Worm (Caenorhabditis elegans) whole organism, L1 larva: ENCODE measurements around the gene Y105C5A.1.
"Not testable (repeated sequence)": the region's sequence is repeated elsewhere in the genome, so short reads cannot be mapped to it uniquely, and the experiment has no call there.

Experiments
- C34B4.2 ChIP-seq: sonication (generic microtip); optimal IDR thresholded peaks from 2 replicates; lab custom pipeline; 2017; ENCODE audit warnings: mild to moderate bottlenecking, missing genetic modification characterization, missing compliant biosample characterization
- Y116A8C.19 ChIP-seq: sonication (generic microtip); optimal IDR thresholded peaks from 2 replicates; lab custom pipeline; 2016; ENCODE audit warnings: missing compliant biosample characterization, missing genetic modification characterization, borderline replicate concordance
- alr-1 ChIP-seq: fragments of 200-800 bp; sonication (Bioruptor generic); optimal IDR thresholded peaks from 2 replicates; lab custom pipeline; 2018; ENCODE audit warnings: borderline replicate concordance, mild to moderate bottlenecking, missing genetic modification characterization, missing compliant biosample characterization
- blmp-1 ChIP-seq: fragments of 150-350 bp; optimal IDR thresholded peaks from 2 replicates; lab custom pipeline; 2014; ENCODE audit warnings: missing biosample characterization, missing genetic modification characterization
- ceh-63 ChIP-seq: fragments of 200-800 bp; sonication (Bioruptor generic); optimal IDR thresholded peaks from 2 replicates; lab custom pipeline; 2018; ENCODE audit warnings: mild to moderate bottlenecking, missing genetic modification characterization, missing compliant biosample characterization
- ceh-88 ChIP-seq: fragments of 200-800 bp; sonication (Bioruptor generic); IDR thresholded peaks from 2 replicates; pipeline ENCODE4 v1.3.6; 2022; ENCODE audit warnings: missing genetic modification characterization, missing compliant biosample characterization
- dpl-1 ChIP-seq, 3 experiments: fragments of 150-350 bp in 2 of 3; sonication (generic microtip) in 1 of 3; optimal IDR thresholded peaks; 2 replicates each; lab custom pipeline; 2014 to 2017; ENCODE audit warnings: missing biosample characterization in 3 of 3, missing genetic modification characterization in 3 of 3, missing genetic modification reagents in 3 of 3
- efl-1 ChIP-seq, 4 experiments: fragments of 150-350 bp; optimal IDR thresholded peaks in 3 of 4; peaks in 1 of 4; 1 replicate in 1 of 4; 2 replicates in 3 of 4; lab custom pipeline; 2014; ENCODE audit warnings: missing biosample characterization in 2 of 4, missing genetic modification characterization in 2 of 4, missing genetic modification reagents in 2 of 4
- egl-27 ChIP-seq, 2 experiments: fragments of 150-350 bp in 1 of 2; sonication (generic microtip); optimal IDR thresholded peaks; 3 replicates each; lab custom pipeline; 2017 to 2018; ENCODE audit warnings: missing biosample characterization in 2 of 2, missing genetic modification characterization in 2 of 2, missing genetic modification reagents in 2 of 2
- elt-2 ChIP-seq: sonication (generic microtip); optimal IDR thresholded peaks from 2 replicates; lab custom pipeline; 2016; ENCODE audit warnings: missing genetic modification characterization, mild to moderate bottlenecking, inconsistent platforms, missing compliant biosample characterization, missing genetic modification reagents
- ets-5 ChIP-seq: fragments of 200-800 bp; sonication (Bioruptor generic); IDR thresholded peaks from 2 replicates; pipeline ENCODE4 v1.3.6; 2022; ENCODE audit warnings: missing genetic modification characterization, missing compliant biosample characterization
- fkh-4 ChIP-seq: sonication (generic microtip); optimal IDR thresholded peaks from 2 replicates; lab custom pipeline; 2016; ENCODE audit warnings: missing compliant biosample characterization, missing genetic modification characterization, borderline replicate concordance
- fkh-8 ChIP-seq: sonication (generic microtip); optimal IDR thresholded peaks from 2 replicates; lab custom pipeline; 2016; ENCODE audit warnings: mild to moderate bottlenecking, missing genetic modification characterization, missing compliant biosample characterization
- fos-1 ChIP-seq: fragments of 150-350 bp; optimal IDR thresholded peaks from 2 replicates; lab custom pipeline; 2014; ENCODE audit warnings: missing biosample characterization, missing genetic modification characterization
- grh-1 ChIP-seq: fragments of 200-800 bp; sonication (Bioruptor generic); IDR thresholded peaks from 2 replicates; pipeline ENCODE4 v1.3.6; 2022; ENCODE audit warnings: missing genetic modification reagents, missing genetic modification characterization, missing compliant biosample characterization
- hpl-2 ChIP-seq: fragments of 150-350 bp; optimal IDR thresholded peaks from 2 replicates; lab custom pipeline; 2014; ENCODE audit warnings: missing biosample characterization, missing genetic modification reagents, missing genetic modification characterization
- irx-1 ChIP-seq: sonication (generic microtip); optimal IDR thresholded peaks from 2 replicates; lab custom pipeline; 2016; ENCODE audit warnings: missing genetic modification characterization, missing compliant biosample characterization
- jun-1 ChIP-seq: fragments of 150-350 bp; optimal IDR thresholded peaks from 2 replicates; lab custom pipeline; 2014; ENCODE audit warnings: missing biosample characterization, missing genetic modification reagents, missing genetic modification characterization
- lin-39 ChIP-seq: fragments of 150-350 bp; optimal IDR thresholded peaks from 2 replicates; lab custom pipeline; 2014; ENCODE audit warnings: missing biosample characterization, missing genetic modification reagents, missing genetic modification characterization
- mab-9 ChIP-seq: fragments of 200-800 bp; sonication (Bioruptor generic); IDR thresholded peaks from 2 replicates; pipeline ENCODE4 v1.3.6; 2022; ENCODE audit warnings: missing genetic modification reagents, missing genetic modification characterization, missing compliant biosample characterization
- mef-2 ChIP-seq: fragments of 150-350 bp; optimal IDR thresholded peaks from 2 replicates; lab custom pipeline; 2014; ENCODE audit warnings: missing biosample characterization, missing genetic modification characterization
- nhr-237 ChIP-seq: fragments of 150-350 bp; optimal IDR thresholded peaks from 2 replicates; lab custom pipeline; 2014; ENCODE audit warnings: missing biosample characterization, missing genetic modification characterization
- nhr-77 ChIP-seq: fragments of 150-350 bp; optimal IDR thresholded peaks from 2 replicates; lab custom pipeline; 2014; ENCODE audit warnings: missing biosample characterization, missing genetic modification characterization
- nhr-84 ChIP-seq: sonication (generic microtip); optimal IDR thresholded peaks from 2 replicates; lab custom pipeline; 2017; ENCODE audit warnings: missing biosample characterization, missing genetic modification characterization
- pax-3 ChIP-seq: fragments of 200-800 bp; sonication (Bioruptor generic); optimal IDR thresholded peaks from 2 replicates; lab custom pipeline; 2018; ENCODE audit warnings: mild to moderate bottlenecking, missing genetic modification characterization, moderate library complexity, missing compliant biosample characterization
- pqm-1 ChIP-seq: sonication (generic microtip); optimal IDR thresholded peaks from 3 replicates; lab custom pipeline; 2017; ENCODE audit warnings: missing biosample characterization, missing genetic modification characterization
- sox-4 ChIP-seq: sonication (generic microtip); optimal IDR thresholded peaks from 2 replicates; lab custom pipeline; 2016; ENCODE audit warnings: missing genetic modification characterization, missing compliant biosample characterization
- swsn-7 ChIP-seq: sonication (generic microtip); optimal IDR thresholded peaks from 2 replicates; lab custom pipeline; 2016; ENCODE audit warnings: missing genetic modification characterization, missing compliant biosample characterization
- tlp-1 ChIP-seq: fragments of 150-350 bp; optimal IDR thresholded peaks from 2 replicates; lab custom pipeline; 2014; ENCODE audit warnings: missing biosample characterization, missing genetic modification characterization
- xbp-1 ChIP-seq: sonication (generic microtip); optimal IDR thresholded peaks from 2 replicates; lab custom pipeline; 2016; ENCODE audit warnings: missing genetic modification characterization, missing compliant biosample characterization
- zip-4 ChIP-seq: fragments of 200-800 bp; sonication (Bioruptor generic); optimal IDR thresholded peaks from 2 replicates; lab custom pipeline; 2018; ENCODE audit warnings: mild to moderate bottlenecking, missing genetic modification characterization, moderate library complexity, missing compliant biosample characterization
- ztf-11 ChIP-seq, 2 experiments: sonication (generic microtip); optimal IDR thresholded peaks; 2 replicates each; lab custom pipeline; 2016 to 2017; ENCODE audit warnings: missing genetic modification characterization in 2 of 2, missing biosample characterization in 1 of 2, missing compliant biosample characterization in 1 of 2

Gene Y105C5A.1

DNA sequence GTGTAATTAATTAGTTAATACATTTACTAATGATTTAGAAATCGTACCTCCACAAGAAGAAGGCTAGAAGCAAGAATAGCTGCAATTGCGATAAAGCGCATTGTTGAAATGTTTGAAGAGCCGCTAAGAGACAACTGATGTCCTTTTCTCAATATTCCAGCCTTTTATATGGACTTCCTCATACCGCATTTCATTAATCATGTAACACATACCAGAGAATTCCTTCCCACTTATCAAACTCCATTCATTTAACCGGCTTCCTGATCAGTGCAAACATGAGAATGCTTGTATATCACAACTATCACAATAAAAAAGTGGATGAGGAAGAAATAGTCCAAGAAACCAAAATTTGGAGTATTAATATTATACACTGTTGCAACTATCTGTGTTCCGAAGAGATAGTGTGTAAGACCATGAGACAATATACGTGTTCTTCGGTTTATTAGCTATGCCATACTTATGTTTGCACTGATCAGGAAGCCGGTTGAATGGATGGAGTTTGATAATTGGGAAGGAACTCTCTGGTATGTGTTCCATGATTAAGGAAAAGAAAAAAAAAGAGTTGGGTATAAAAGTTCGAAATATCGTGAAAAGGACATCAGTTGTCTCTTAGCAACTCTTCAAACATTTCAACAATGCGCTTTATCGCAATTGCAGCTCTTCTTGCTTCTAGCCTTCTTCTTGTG lies 30.9 kb upstream of the Y105C5A.1 start, which contains the start of the genes pqn-78 and pqn-79:
TSS of gene pqn-78 (minus strand) at position 101 of the 686 bp plus-strand sequence.
TSS of gene pqn-79 (plus strand) at position 636 of the 686 bp plus-strand sequence.
- TF ChIP-seq mab-9; xbp-1 (tag; lab: Kevin White, UChicago); pqm-1 (tag; lab: Kevin White, UChicago): not testable (repeated sequence)

ce11 chrIV:15593078-15593477 lies 28.9 kb upstream of the Y105C5A.1 start:
- TF ChIP-seq zip-4 (GFP tag; lab: Kevin White, UChicago): no peak
- TF ChIP-seq elt-2 (tag; lab: Kevin White, UChicago): peak; percentile 2

ce11 chrIV:15591975-15592374 lies 27.7 kb upstream of the Y105C5A.1 start:
- no peak for TF ChIP-seq grh-1 (GFP tag; lab: Robert Waterston, UW)
- TF ChIP-seq xbp-1 (tag; lab: Kevin White, UChicago): no peak
- TF ChIP-seq nhr-77 (tag; lab: Kevin White, UChicago): no peak
- no peak for TF ChIP-seq sox-4 (tag; lab: Kevin White, UChicago)
- TF ChIP-seq nhr-84 (tag; lab: Kevin White, UChicago): no peak
- TF ChIP-seq pqm-1 (tag; lab: Kevin White, UChicago): no peak
- no peak for TF ChIP-seq irx-1 (tag; lab: Kevin White, UChicago)
- no peak for TF ChIP-seq swsn-7 (tag; lab: Kevin White, UChicago)
- TF ChIP-seq dpl-1 (GFP tag; optimal IDR thresholded peaks at IDR 0.05; lab: Kevin White, UChicago): no peak
- TF ChIP-seq C34B4.2 (tag; lab: Kevin White, UChicago): no peak

DNA sequence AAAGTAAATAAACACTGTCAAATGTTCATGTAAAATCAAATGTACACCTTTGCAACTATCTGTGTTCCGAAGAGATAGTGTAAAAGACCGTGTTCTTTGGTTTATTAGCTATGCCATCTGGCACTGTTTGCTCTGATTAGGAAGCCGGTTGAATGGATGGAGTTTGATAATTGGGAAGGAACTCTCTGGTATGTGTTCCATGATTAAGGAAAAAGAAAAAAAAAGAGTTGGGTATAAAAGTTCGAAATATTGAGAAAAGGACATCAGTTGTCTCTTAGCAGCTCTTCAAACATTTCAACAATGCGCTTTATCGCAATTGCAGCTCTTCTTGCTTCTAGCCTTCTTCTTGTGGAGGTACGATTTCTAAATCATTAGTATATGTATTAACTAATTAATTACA lies 26.2 kb upstream of the Y105C5A.1 start, which contains the start of gene abu-5:
TSS of gene abu-5 (plus strand) at position 301 of the 400 bp plus-strand sequence.
- TF ChIP-seq hpl-2 (GFP tag; lab: Kevin White, UChicago); ceh-88; C34B4.2 (tag; lab: Kevin White, UChicago): not testable (repeated sequence)
- TF ChIP-seq, all 84 proteins: peak for 0; not testable (repeated sequence) for 84

DNA sequence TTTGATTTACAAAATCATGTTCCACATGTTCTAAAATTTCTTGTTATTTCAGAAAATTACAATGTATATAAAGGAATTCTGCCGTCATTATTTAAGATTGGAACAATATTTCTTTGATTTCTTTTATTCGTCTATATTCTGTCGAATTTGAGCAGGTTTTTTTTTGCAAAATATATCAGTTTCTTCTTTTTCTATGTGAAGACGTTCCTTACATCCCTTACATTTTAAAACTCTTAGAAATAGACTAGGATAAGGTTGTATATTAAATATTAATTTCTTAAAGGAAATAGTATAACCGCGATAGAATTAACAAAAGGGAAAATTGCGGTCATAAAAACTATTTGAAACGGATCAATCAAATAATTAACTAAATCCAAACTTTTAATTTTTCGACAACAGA lies 24.7 kb upstream of the Y105C5A.1 start:
- TF ChIP-seq tlp-1 (tag; lab: Kevin White, UChicago): no peak
- TF ChIP-seq lin-39: no peak
- TF ChIP-seq ztf-11 (tag; optimal IDR thresholded peaks at IDR 0.05; lab: Kevin White, UChicago): no peak
- TF ChIP-seq blmp-1 (tag; lab: Kevin White, UChicago): no peak
- TF ChIP-seq ets-5 (GFP tag; lab: Robert Waterston, UW): no peak
- no peak for TF ChIP-seq egl-27 (tag; optimal IDR thresholded peaks at IDR 0.05; lab: Kevin White, UChicago)
- TF ChIP-seq fos-1 (tag; lab: Kevin White, UChicago): no peak
- no peak for TF ChIP-seq ceh-88
- TF ChIP-seq ceh-63: no peak
- TF ChIP-seq mef-2 (tag; lab: Kevin White, UChicago): no peak
- TF ChIP-seq zip-4 (GFP tag; lab: Kevin White, UChicago): no peak
- TF ChIP-seq fkh-4 (tag; lab: Kevin White, UChicago): no peak
- TF ChIP-seq nhr-237 (tag; lab: Kevin White, UChicago): no peak
- no peak for TF ChIP-seq fkh-8 (tag; lab: Kevin White, UChicago)
- TF ChIP-seq efl-1 (optimal IDR thresholded peaks at IDR 0.05; lab: Kevin White, UChicago): no peak
- TF ChIP-seq efl-1 (GFP tag; optimal IDR thresholded peaks at IDR 0.05 in 1 of 2; lab: Kevin White, UChicago): no peak
- no peak for TF ChIP-seq Y116A8C.19 (tag; lab: Kevin White, UChicago)
- no peak for TF ChIP-seq alr-1
- no peak for TF ChIP-seq pax-3
- no peak for TF ChIP-seq jun-1
